Worm (Caenorhabditis elegans): ENCODE measurements around the gene lron-1.

lron-1 gene

DNA sequence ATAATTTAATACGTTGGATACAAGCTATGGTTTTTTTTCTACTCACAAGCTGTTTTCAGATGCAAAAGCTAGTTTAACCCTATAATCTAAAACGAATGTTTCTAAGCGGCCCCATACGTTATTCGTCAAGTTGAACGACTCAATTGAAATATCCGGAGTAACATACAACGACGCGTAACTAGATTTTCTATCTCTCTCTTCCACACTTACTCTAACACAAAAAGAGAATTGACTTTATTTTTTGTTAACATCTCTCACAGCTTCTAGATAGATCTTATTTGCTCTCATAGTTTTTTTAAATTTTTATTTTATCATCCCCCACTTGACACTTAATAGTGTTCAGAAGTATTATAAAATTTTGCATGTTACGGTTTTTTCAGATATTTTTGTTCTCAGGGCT, 20.7 kb downstream of the lron-1 start:
- TF ChIP-seq zip-8 (tag; optimal IDR thresholded peaks at IDR 0.05) (no peak), ces-1 (GFP tag; optimal IDR thresholded peaks at IDR 0.05) (peak; percentile 95)

DNA sequence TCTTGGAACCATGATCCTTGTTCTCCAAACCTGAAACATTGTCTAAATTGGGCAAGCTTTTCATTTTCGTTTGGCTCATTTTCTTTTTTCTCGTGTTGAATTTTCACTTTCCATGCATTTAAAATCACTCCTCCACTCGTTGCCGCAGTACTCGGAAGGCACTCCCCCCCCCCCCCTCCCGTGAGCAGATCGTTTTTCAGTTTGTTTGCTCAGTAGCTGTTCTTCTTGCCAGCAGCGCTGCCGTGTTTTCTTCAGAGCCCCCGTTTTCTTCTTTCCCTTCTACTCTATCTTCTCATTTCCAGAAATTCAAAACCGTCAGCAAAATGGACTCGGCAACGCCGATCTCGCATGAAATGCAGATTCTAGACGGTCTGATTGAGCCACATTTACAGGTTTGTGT, 22.3 kb downstream of the lron-1 start, which contains the start of gene C44H4.8:
Gene C44H4.8, plus strand, starts transcription at position 301 of the 400 bp plus-strand sequence.
- TF ChIP-seq cnd-1 (tag; optimal IDR thresholded peaks at IDR 0.05) (no peak), mep-1 (tag; optimal IDR thresholded peaks at IDR 0.05) (no peak), bed-3 (GFP tag; optimal IDR thresholded peaks at IDR 0.05) (no peak), sem-2 (GFP tag; optimal IDR thresholded peaks at IDR 0.05) (no peak), drap-1 (GFP tag; optimal IDR thresholded peaks at IDR 0.05) (no peak), ceh-83 (GFP tag; optimal IDR thresholded peaks at IDR 0.05) (no peak), tbx-8 (GFP tag; optimal IDR thresholded peaks at IDR 0.05) (no peak), zip-8 (tag; optimal IDR thresholded peaks at IDR 0.05) (no peak), lin-32 (GFP tag; optimal IDR thresholded peaks at IDR 0.05) (no peak), elt-1 (tag; optimal IDR thresholded peaks at IDR 0.05; ENCODE audit: borderline replicate concordance, insufficient read depth) (no peak), ceh-43 (GFP tag; optimal IDR thresholded peaks at IDR 0.05) (no peak), hlh-1 (tag; optimal IDR thresholded peaks at IDR 0.05) (no peak)

DNA sequence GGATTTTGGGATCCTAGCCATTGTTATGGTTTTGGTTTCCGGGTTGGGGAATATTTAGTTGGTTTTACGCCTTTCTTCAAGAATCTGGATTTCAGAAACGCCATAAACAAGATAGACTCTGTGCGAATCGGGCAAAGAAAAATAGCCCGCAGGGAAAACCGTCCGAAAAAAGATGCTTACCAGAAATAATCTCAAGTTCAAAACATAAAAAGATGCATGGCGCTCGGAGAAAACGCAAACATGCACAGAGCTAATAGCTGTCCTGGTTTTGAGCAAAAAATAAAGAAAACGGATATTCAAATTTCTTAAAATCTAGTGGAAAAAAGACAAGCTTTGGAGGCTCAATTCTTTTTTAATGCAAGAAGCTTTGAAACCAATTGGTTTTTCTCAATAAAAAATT, 26.7 kb downstream of the lron-1 start, which contains the start of gene C44H4.6:
Gene C44H4.6, minus strand, starts transcription at position 101 of the 400 bp plus-strand sequence.
- TF ChIP-seq sptf-1 (tag; optimal IDR thresholded peaks at IDR 0.05): no peak
- TF ChIP-seq ceh-39 (tag; optimal IDR thresholded peaks at IDR 0.05): no peak
- no peak for TF ChIP-seq zip-8 (tag; optimal IDR thresholded peaks at IDR 0.05)
- no peak for TF ChIP-seq tbx-8 (GFP tag; optimal IDR thresholded peaks at IDR 0.05)
- TF ChIP-seq mep-1 (tag; optimal IDR thresholded peaks at IDR 0.05): no peak
- TF ChIP-seq flh-1 (GFP tag; optimal IDR thresholded peaks at IDR 0.05): no peak
- no peak for TF ChIP-seq ztf-11 (tag; optimal IDR thresholded peaks at IDR 0.05)
- no peak for TF ChIP-seq ham-2 (GFP tag; optimal IDR thresholded peaks at IDR 0.05)

- no peak for TF ChIP-seq flh-1 (GFP tag; optimal IDR thresholded peaks at IDR 0.05)
- no peak for TF ChIP-seq nhr-76 (tag; optimal IDR thresholded peaks at IDR 0.05)
- no peak for TF ChIP-seq blmp-1 (tag; optimal IDR thresholded peaks at IDR 0.05)
- TF ChIP-seq nhr-237 (tag; optimal IDR thresholded peaks at IDR 0.05): no peak
- TF ChIP-seq ham-2 (GFP tag; optimal IDR thresholded peaks at IDR 0.05): peak; percentile 46
- TF ChIP-seq unc-39 (tag; optimal IDR thresholded peaks at IDR 0.05): no peak
- TF ChIP-seq unc-62 (GFP tag; optimal IDR thresholded peaks at IDR 0.05): peak; percentile 24
- peak; percentile 28 for TF ChIP-seq ceh-43 (GFP tag; optimal IDR thresholded peaks at IDR 0.05)
- peak; percentile 51 for TF ChIP-seq ces-1 (GFP tag; optimal IDR thresholded peaks at IDR 0.05)
- no peak for TF ChIP-seq bed-3 (GFP tag; optimal IDR thresholded peaks at IDR 0.05)
- TF ChIP-seq lsy-2 (tag; optimal IDR thresholded peaks at IDR 0.05): peak; percentile 31
- TF ChIP-seq lin-32 (GFP tag; optimal IDR thresholded peaks at IDR 0.05): no peak
- peak; percentile 61 for TF ChIP-seq ceh-83 (GFP tag; optimal IDR thresholded peaks at IDR 0.05)
- TF ChIP-seq unc-120 (tag; optimal IDR thresholded peaks at IDR 0.05; ENCODE audit: poor library complexity, severe bottlenecking): no peak
- TF ChIP-seq drap-1 (GFP tag; optimal IDR thresholded peaks at IDR 0.05): peak; percentile 44
- peak; percentile 65 for TF ChIP-seq mep-1 (tag; optimal IDR thresholded peaks at IDR 0.05)
- TF ChIP-seq nhr-2 (tag; optimal IDR thresholded peaks at IDR 0.05): peak; percentile 14
- peak; percentile 96 for TF ChIP-seq pha-4 (tag; optimal IDR thresholded peaks at IDR 0.05)
- TF ChIP-seq elt-3 (tag; optimal IDR thresholded peaks at IDR 0.05): no peak
- no peak for TF ChIP-seq mab-5 (tag; optimal IDR thresholded peaks at IDR 0.05)
- peak; percentile 47 for TF ChIP-seq lin-13 (tag; optimal IDR thresholded peaks at IDR 0.05)
- peak; percentile 13 for TF ChIP-seq sptf-1 (tag; optimal IDR thresholded peaks at IDR 0.05)
- no peak for TF ChIP-seq tbx-8 (GFP tag; optimal IDR thresholded peaks at IDR 0.05)
- TF ChIP-seq ceh-39 (tag; optimal IDR thresholded peaks at IDR 0.05): no peak
- TF ChIP-seq cnd-1 (tag; optimal IDR thresholded peaks at IDR 0.05): no peak
- peak; percentile 24 for TF ChIP-seq M03D4.4 (tag; optimal IDR thresholded peaks at IDR 0.05)
- TF ChIP-seq elt-1 (tag; optimal IDR thresholded peaks at IDR 0.05; ENCODE audit: borderline replicate concordance, insufficient read depth): no peak
- no peak for TF ChIP-seq nhr-12 (tag; optimal IDR thresholded peaks at IDR 0.05)
- no peak for TF ChIP-seq nhr-28 (tag; optimal IDR thresholded peaks at IDR 0.05)
- TF ChIP-seq snpc-4 (tag; optimal IDR thresholded peaks at IDR 0.05): no peak
- TF ChIP-seq ztf-11 (tag; optimal IDR thresholded peaks at IDR 0.05): peak; percentile 31
- TF ChIP-seq zip-8 (tag; optimal IDR thresholded peaks at IDR 0.05): no peak
- peak; percentile 62 for TF ChIP-seq mls-2 (tag; optimal IDR thresholded peaks at IDR 0.05)
- TF ChIP-seq sem-2 (GFP tag; optimal IDR thresholded peaks at IDR 0.05): no peak
- TF ChIP-seq hlh-1 (tag; optimal IDR thresholded peaks at IDR 0.05): no peak
These were observed 30.2 kb downstream of the lron-1 start, which contains the start of gene eor-2 for ce11 chrX:14602676-14603075. eor-2 (plus strand) TSS chrX:14603017.
